Worm (Caenorhabditis elegans) whole organism, early embryonic: ENCODE data around the gene gid-2.

Experiments used
- B0310.2 ChIP-seq: sonication (generic microtip); optimal IDR thresholded peaks from 2 replicates; lab custom pipeline; 2016; ENCODE audit warnings: mild to moderate bottlenecking, missing genetic modification characterization, missing compliant biosample characterization
- F13C5.2 ChIP-seq: sonication (generic microtip); optimal IDR thresholded peaks from 2 replicates; lab custom pipeline; 2017; ENCODE audit warnings: mild to moderate bottlenecking, missing genetic modification characterization, inconsistent platforms, missing compliant biosample characterization
- aly-1 ChIP-seq: sonication (generic microtip); optimal IDR thresholded peaks from 2 replicates; lab custom pipeline; 2016; ENCODE audit warnings: missing genetic modification characterization, missing compliant biosample characterization
- ama-1 ChIP-seq: fragments of 150-350 bp; optimal IDR thresholded peaks from 2 replicates; lab custom pipeline; 2014
- ceh-13 ChIP-seq: fragments of 200-800 bp; sonication (Bioruptor generic); optimal IDR thresholded peaks from 2 replicates; lab custom pipeline; 2018; ENCODE audit warnings: mild to moderate bottlenecking, missing genetic modification characterization, missing compliant biosample characterization
- ceh-36 ChIP-seq: sonication (generic microtip); optimal IDR thresholded peaks from 2 replicates; lab custom pipeline; 2016; ENCODE audit warnings: missing genetic modification characterization, inconsistent platforms, missing compliant biosample characterization
- ets-7 ChIP-seq: sonication (generic microtip); optimal IDR thresholded peaks from 2 replicates; lab custom pipeline; 2016; ENCODE audit warnings: missing genotype, missing genetic modification characterization, missing compliant biosample characterization
- flt-1 ChIP-seq: fragments of 200-800 bp; sonication (Bioruptor generic); IDR thresholded peaks from 2 replicates; pipeline ENCODE4 v1.3.6; 2022; ENCODE audit warnings: missing genetic modification characterization, missing compliant biosample characterization
- hmbx-1 ChIP-seq: sonication (generic microtip); optimal IDR thresholded peaks from 2 replicates; lab custom pipeline; 2016; ENCODE audit warnings: mild to moderate bottlenecking, missing genetic modification characterization, missing compliant biosample characterization
- hmg-4 ChIP-seq: fragments of 200-800 bp; sonication (Bioruptor generic); optimal IDR thresholded peaks from 2 replicates; lab custom pipeline; 2018; ENCODE audit warnings: mild to moderate bottlenecking, missing genetic modification characterization, missing compliant biosample characterization
- hnd-1 ChIP-seq: sonication (generic microtip); optimal IDR thresholded peaks from 2 replicates; lab custom pipeline; 2016; ENCODE audit warnings: missing genetic modification characterization, missing compliant biosample characterization
- pes-1 ChIP-seq: fragments of 200-800 bp; sonication (Bioruptor generic); IDR thresholded peaks from 2 replicates; pipeline ENCODE4 v1.3.6; 2022; ENCODE audit warnings: missing genetic modification reagents, missing genetic modification characterization, missing compliant biosample characterization
- scrt-1 ChIP-seq: fragments of 200-800 bp; sonication (Bioruptor generic); IDR thresholded peaks from 2 replicates; pipeline ENCODE4 v1.3.6; 2022; ENCODE audit warnings: missing genetic modification characterization, missing compliant biosample characterization
- sea-1 ChIP-seq: fragments of 200-800 bp; sonication (Bioruptor generic); conservative IDR thresholded peaks from 2 replicates; pipeline ENCODE4 v1.3.6; 2022; ENCODE audit warnings: missing genetic modification characterization, missing compliant biosample characterization
- tbx-11 ChIP-seq: fragments of 200-800 bp; sonication (Bioruptor generic); IDR thresholded peaks from 2 replicates; pipeline ENCODE4 v1.3.6; 2022; ENCODE audit warnings: missing genetic modification characterization, missing compliant biosample characterization
- tbx-37 ChIP-seq: fragments of 200-800 bp; sonication (Bioruptor generic); conservative IDR thresholded peaks from 2 replicates; pipeline ENCODE4 v1.3.6; 2022; ENCODE audit warnings: missing genetic modification reagents, missing genetic modification characterization, missing compliant biosample characterization
- tra-4 ChIP-seq: sonication (generic microtip); optimal IDR thresholded peaks from 2 replicates; lab custom pipeline; 2017; ENCODE audit warnings: missing genetic modification characterization, missing compliant biosample characterization

The gid-2 gene

DNA sequence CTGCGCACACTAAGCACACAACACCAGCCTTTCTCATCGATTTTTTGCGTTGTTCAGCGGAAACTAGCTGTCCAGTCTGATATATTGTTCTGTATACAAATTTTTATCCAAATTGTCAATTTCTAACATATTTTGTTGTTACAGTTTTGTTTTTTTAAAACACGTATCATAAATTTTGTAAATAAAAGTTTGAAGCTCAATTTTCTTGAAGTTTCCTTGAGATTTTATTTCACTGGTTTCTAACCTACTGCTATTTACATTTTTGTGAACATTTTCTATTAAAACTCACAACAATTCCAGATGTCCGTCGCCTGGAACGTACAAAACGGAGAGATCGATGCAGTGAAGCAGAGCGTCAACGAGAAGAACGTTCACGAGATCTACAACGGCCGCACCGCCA, 31.6 kb downstream of the gid-2 start, which contains the start of gene mtpn-1:
TSS of gene mtpn-1 (plus strand) at position 301 of the 400 bp plus-strand sequence.
- TF ChIP-seq B0310.2 (tag; lab: Kevin White, UChicago): no peak
- TF ChIP-seq tbx-37 (GFP tag; lab: Robert Waterston, UW): no peak
- no peak for TF ChIP-seq hmg-4 (GFP tag; lab: Kevin White, UChicago)
- no peak for TF ChIP-seq hnd-1 (tag; lab: Kevin White, UChicago)
- TF ChIP-seq scrt-1 (GFP tag; lab: Robert Waterston, UW): no peak
- TF ChIP-seq ceh-36 (tag; lab: Kevin White, UChicago): no peak
- no peak for TF ChIP-seq F13C5.2 (tag; lab: Kevin White, UChicago)
- no peak for TF ChIP-seq tra-4 (tag; lab: Kevin White, UChicago)
- no peak for TF ChIP-seq ama-1 (lab: Kevin White, UChicago)
- TF ChIP-seq tbx-11 (GFP tag; lab: Robert Waterston, UW): no peak
- no peak for TF ChIP-seq ets-7
- no peak for TF ChIP-seq ceh-13 (GFP tag; lab: Kevin White, UChicago)
- no peak for TF ChIP-seq aly-1
- no peak for TF ChIP-seq flt-1 (GFP tag; lab: Robert Waterston, UW)
- TF ChIP-seq sea-1: no peak
- no peak for TF ChIP-seq pes-1 (GFP tag; lab: Robert Waterston, UW)
- TF ChIP-seq hmbx-1 (tag; lab: Kevin White, UChicago): no peak

DNA sequence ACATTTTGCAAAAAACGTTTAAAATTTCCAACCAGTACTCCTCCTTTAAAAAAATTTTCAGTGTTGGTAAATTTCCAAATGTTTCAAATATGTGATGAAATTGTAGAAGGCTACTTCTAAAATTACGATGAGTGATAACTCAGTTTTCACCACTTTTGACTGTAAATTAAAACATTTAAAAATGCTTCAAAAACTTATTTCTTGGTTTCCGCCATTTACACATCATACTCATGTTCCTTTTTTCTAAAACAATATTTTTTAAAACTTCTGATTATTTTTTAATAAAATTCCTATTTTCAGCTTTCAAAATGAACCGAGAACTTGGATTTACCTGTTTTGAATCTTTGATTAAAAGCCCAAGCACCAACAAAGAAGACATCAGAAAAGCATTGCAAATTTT, 35.0 kb downstream of the gid-2 start, which contains the start of gene C43H6.4:
TSS of gene C43H6.4 (plus strand) at position 301 of the 400 bp plus-strand sequence.
- no peak for TF ChIP-seq tbx-37 (GFP tag; lab: Robert Waterston, UW)
- no peak for TF ChIP-seq hnd-1 (tag; lab: Kevin White, UChicago)
- TF ChIP-seq ceh-36 (tag; lab: Kevin White, UChicago): no peak
- no peak for TF ChIP-seq B0310.2 (tag; lab: Kevin White, UChicago)
- TF ChIP-seq tra-4 (tag; lab: Kevin White, UChicago): no peak
- no peak for TF ChIP-seq F13C5.2 (tag; lab: Kevin White, UChicago)
- no peak for TF ChIP-seq aly-1
- TF ChIP-seq hmg-4 (GFP tag; lab: Kevin White, UChicago): no peak
- TF ChIP-seq pes-1 (GFP tag; lab: Robert Waterston, UW): no peak
- TF ChIP-seq ets-7: no peak
- no peak for TF ChIP-seq hmbx-1 (tag; lab: Kevin White, UChicago)
- no peak for TF ChIP-seq tbx-11 (GFP tag; lab: Robert Waterston, UW)
- no peak for TF ChIP-seq scrt-1 (GFP tag; lab: Robert Waterston, UW)
- no peak for TF ChIP-seq ceh-13 (GFP tag; lab: Kevin White, UChicago)
- TF ChIP-seq sea-1: no peak

ce11 chrX:2401883-2402282, 36.9 kb downstream of the gid-2 start, which contains the start of gene dhhc-9:
Gene dhhc-9 (minus strand): TSS chrX:2402036.
- TF ChIP-seq F13C5.2 (tag; lab: Kevin White, UChicago): peak; percentile 55
- TF ChIP-seq sea-1: no peak
- TF ChIP-seq ceh-13 (GFP tag; lab: Kevin White, UChicago): no peak
- peak; percentile 79 for TF ChIP-seq hmg-4 (GFP tag; lab: Kevin White, UChicago)

DNA sequence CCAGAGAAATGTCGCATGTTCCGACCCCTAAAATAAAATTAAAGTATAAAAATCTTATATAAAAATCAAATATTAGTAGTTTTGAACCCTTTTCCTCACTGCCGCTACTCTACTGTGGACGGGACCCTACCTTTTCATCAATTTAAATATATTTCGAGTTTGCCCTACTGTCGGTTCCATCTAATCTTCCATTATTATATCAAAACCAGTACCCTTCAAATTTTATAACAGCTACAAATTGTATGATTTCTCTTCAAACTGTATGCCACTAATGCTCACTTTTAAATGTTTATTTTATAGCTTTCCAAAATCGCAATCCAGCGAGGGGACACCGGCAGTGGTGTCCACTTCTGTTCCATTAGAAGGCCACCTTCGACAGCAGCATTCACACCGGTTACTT, 43.8 kb downstream of the gid-2 start, which contains the start of gene C43H6.6:
TSS of gene C43H6.6 (plus strand) at position 301 of the 400 bp plus-strand sequence.
- no peak for TF ChIP-seq ama-1 (lab: Kevin White, UChicago)
- no peak for TF ChIP-seq ceh-36 (tag; lab: Kevin White, UChicago)
- TF ChIP-seq F13C5.2 (tag; lab: Kevin White, UChicago): no peak
- no peak for TF ChIP-seq ceh-13 (GFP tag; lab: Kevin White, UChicago)
- TF ChIP-seq tbx-37 (GFP tag; lab: Robert Waterston, UW): no peak

- TF ChIP-seq ceh-36 (tag; lab: Kevin White, UChicago) (no peak), hmbx-1 (tag; lab: Kevin White, UChicago) (no peak), scrt-1 (GFP tag; lab: Robert Waterston, UW) (no peak), sea-1 (no peak), pes-1 (GFP tag; lab: Robert Waterston, UW) (no peak), B0310.2 (tag; lab: Kevin White, UChicago) (no peak), tra-4 (tag; lab: Kevin White, UChicago) (no peak), tbx-11 (GFP tag; lab: Robert Waterston, UW) (no peak), F13C5.2 (tag; lab: Kevin White, UChicago) (no peak), hmg-4 (GFP tag; lab: Kevin White, UChicago) (no peak), ama-1 (lab: Kevin White, UChicago) (no peak), aly-1 (no peak)
Observed at ce11 chrX:2386922-2387566, 51.7 kb downstream of the gid-2 start.

DNA sequence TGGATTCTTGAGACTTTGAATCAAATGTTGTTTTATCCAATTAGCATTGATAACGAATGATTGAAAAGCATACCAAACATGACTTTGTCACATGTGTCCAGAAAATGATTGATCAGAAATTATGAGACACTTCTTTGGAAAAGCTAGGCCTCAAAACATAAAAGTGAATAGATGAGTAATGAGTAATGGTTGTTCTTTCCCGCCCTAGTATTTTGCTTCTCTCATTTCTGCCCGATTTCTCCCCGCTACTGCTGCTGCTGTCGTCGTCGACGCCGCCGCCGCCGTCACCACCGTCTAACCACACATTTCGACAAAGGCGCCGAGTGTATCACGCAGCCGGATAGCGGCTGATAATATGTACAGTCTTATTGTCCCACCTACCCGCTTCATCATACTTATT, 53.3 kb downstream of the gid-2 start, which contains the start of gene F47G3.1:
TSS of gene F47G3.1 (plus strand) at position 301 of the 400 bp plus-strand sequence.
- no peak for TF ChIP-seq hnd-1 (tag; lab: Kevin White, UChicago)
- no peak for TF ChIP-seq F13C5.2 (tag; lab: Kevin White, UChicago)
- no peak for TF ChIP-seq B0310.2 (tag; lab: Kevin White, UChicago)
- no peak for TF ChIP-seq ets-7
- no peak for TF ChIP-seq flt-1 (GFP tag; lab: Robert Waterston, UW)
- no peak for TF ChIP-seq hmg-4 (GFP tag; lab: Kevin White, UChicago)
- TF ChIP-seq tbx-11 (GFP tag; lab: Robert Waterston, UW): no peak
- no peak for TF ChIP-seq hmbx-1 (tag; lab: Kevin White, UChicago)
- no peak for TF ChIP-seq ceh-36 (tag; lab: Kevin White, UChicago)
- TF ChIP-seq sea-1: no peak

DNA sequence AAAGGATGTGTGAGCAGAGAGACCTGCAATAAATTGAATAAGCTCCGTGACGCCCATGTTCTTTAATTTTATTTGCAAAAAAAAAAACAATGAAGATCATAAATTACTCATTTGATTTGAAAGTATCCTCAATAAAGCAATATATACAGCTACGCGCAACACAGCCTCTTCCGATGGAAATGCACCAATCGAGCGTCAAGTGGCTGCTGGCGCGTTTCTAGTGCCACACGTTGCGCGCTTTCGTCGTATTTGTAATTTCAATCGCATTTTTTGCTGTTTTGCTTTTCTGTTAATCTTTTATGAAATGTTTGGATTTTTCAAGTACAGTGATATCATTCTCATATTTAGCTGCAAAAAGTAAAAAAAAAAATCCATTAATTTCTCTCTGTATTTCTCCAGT, 56.5 kb downstream of the gid-2 start:
- TF ChIP-seq aly-1 (no peak), F13C5.2 (tag; lab: Kevin White, UChicago) (peak; percentile 27), ceh-36 (tag; lab: Kevin White, UChicago) (no peak), sea-1 (no peak), ceh-13 (GFP tag; lab: Kevin White, UChicago) (no peak)
